Worm (Caenorhabditis elegans): Measurements from ENCODE around the gene oac-22.

The oac-22 gene

ce11 chrIV:3866018-3866417 lies 19.5 kb upstream of the oac-22 start (continued):
- TF ChIP-seq unc-130 (tag; optimal IDR thresholded peaks at IDR 0.05) (no peak), egl-27 (tag; optimal IDR thresholded peaks at IDR 0.05) (no peak), zip-4 (GFP tag; optimal IDR thresholded peaks at IDR 0.05) (no peak), nhr-85 (tag) (peak; percentile 80), egl-13 (tag; optimal IDR thresholded peaks at IDR 0.05) (no peak), C16A3.4 (tag; optimal IDR thresholded peaks at IDR 0.05) (no peak), tlp-1 (tag; optimal IDR thresholded peaks at IDR 0.05) (no peak), ets-5 (GFP tag; IDR thresholded peaks at IDR 0.05) (no peak), dpl-1 (GFP tag; optimal IDR thresholded peaks at IDR 0.05) (no peak), sptf-1 (tag; optimal IDR thresholded peaks at IDR 0.05) (no peak), fkh-8 (tag; optimal IDR thresholded peaks at IDR 0.05) (no peak), efl-1 (optimal IDR thresholded peaks at IDR 0.05) (no peak), efl-1 (GFP tag; optimal IDR thresholded peaks at IDR 0.05 in 1 of 2) (peak in 1 of 2 experiments; percentile 68), ztf-4 (tag; optimal IDR thresholded peaks at IDR 0.05) (no peak), F16B12.6 (tag; optimal IDR thresholded peaks at IDR 0.05) (no peak), rnt-1 (tag; optimal IDR thresholded peaks at IDR 0.05) (no peak), sup-37 (GFP tag; optimal IDR thresholded peaks at IDR 0.05) (no peak), lsy-2 (tag; optimal IDR thresholded peaks at IDR 0.05) (no peak)

- no peak for TF ChIP-seq efl-1 (optimal IDR thresholded peaks at IDR 0.05)
- peak in 1 of 2 experiments; percentile 83 for TF ChIP-seq efl-1 (GFP tag; optimal IDR thresholded peaks at IDR 0.05 in 1 of 2)
- TF ChIP-seq ceh-63 (GFP tag; optimal IDR thresholded peaks at IDR 0.05): no peak
- no peak for TF ChIP-seq pqm-1 (tag; optimal IDR thresholded peaks at IDR 0.05)
- TF ChIP-seq blmp-1 (tag; optimal IDR thresholded peaks at IDR 0.05): peak; percentile 82
These were observed 18.2 kb upstream of the oac-22 start, which contains the start of gene F37C4.4 for ce11 chrIV:3867252-3867651. Gene F37C4.4, plus strand, starts transcription at chrIV:3867309.

DNA sequence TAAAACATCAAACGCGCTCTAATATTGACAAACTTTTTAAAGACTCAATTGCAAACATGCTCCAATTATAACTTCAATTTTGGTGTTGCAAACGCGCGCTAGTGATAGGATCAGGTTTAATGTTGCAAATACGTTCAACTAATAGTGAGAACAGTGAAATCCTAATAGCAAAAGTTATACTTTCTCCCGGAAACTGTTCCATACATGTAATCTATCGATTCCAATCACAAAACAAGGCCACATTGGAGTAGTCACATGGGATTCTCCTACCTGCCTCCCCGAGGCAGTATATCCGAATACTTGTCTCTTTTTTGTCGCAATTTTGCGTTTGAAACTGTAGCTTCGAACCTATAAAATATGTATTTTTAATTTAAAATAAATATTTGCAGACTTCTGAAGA lies 15.6 kb upstream of the oac-22 start:
- TF ChIP-seq zip-4 (GFP tag; optimal IDR thresholded peaks at IDR 0.05) (no peak), nhr-19 (GFP tag; conservative IDR thresholded peaks at IDR 0.05) (no peak), fkh-10 (GFP tag; optimal IDR thresholded peaks at IDR 0.05) (no peak), xbp-1 (tag; optimal IDR thresholded peaks at IDR 0.05) (no peak), skn-1 (tag; optimal IDR thresholded peaks at IDR 0.05) (no peak), nhr-85 (tag) (peak; percentile 46), tlp-1 (tag; optimal IDR thresholded peaks at IDR 0.05) (no peak), mep-1 (tag; optimal IDR thresholded peaks at IDR 0.05) (no peak), blmp-1 (tag; optimal IDR thresholded peaks at IDR 0.05) (peak; percentile 93), unc-62 (GFP tag; optimal IDR thresholded peaks at IDR 0.05) (no peak), swsn-7 (tag; optimal IDR thresholded peaks at IDR 0.05) (no peak)

DNA sequence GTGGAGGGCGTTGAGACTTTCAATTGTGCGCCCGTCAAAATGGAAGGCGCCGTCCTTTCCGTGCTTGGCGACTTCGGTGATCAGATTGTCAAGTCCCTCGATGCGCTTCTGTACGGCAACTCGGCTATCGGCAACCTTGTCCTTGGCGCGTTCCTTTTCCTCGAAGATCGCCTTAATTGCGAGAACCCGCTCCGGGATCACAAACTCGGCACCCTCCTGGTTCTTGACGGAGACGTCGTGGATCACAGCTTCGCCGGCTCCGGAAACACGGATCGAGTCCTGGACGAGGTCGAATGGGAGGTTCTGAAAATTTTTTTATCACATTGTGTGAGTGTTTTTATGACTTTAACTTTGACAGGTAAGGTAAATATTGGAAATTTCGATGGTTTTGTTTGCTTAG lies 12.3 kb upstream of the oac-22 start:
- TF ChIP-seq nhr-237 (tag; optimal IDR thresholded peaks at IDR 0.05): no peak
- no peak for TF ChIP-seq vab-15 (tag; optimal IDR thresholded peaks at IDR 0.05)
- TF ChIP-seq unc-86 (tag; optimal IDR thresholded peaks at IDR 0.05): no peak
- TF ChIP-seq pag-3 (tag; optimal IDR thresholded peaks at IDR 0.05; ENCODE audit: borderline replicate concordance, insufficient read depth): no peak
- TF ChIP-seq ztf-4 (tag; optimal IDR thresholded peaks at IDR 0.05): no peak
- TF ChIP-seq unc-130 (tag; optimal IDR thresholded peaks at IDR 0.05): no peak
- no peak for TF ChIP-seq mdl-1 (tag; optimal IDR thresholded peaks at IDR 0.05)
- TF ChIP-seq nhr-11 (tag; optimal IDR thresholded peaks at IDR 0.05): no peak
- TF ChIP-seq ceh-63 (GFP tag; optimal IDR thresholded peaks at IDR 0.05): no peak
- TF ChIP-seq swsn-7 (tag; optimal IDR thresholded peaks at IDR 0.05): no peak
- no peak for TF ChIP-seq nhr-90 (tag; optimal IDR thresholded peaks at IDR 0.05; ENCODE audit: poor library complexity)
- no peak for TF ChIP-seq fkh-10 (GFP tag; optimal IDR thresholded peaks at IDR 0.05)
- TF ChIP-seq C16A3.4 (tag; optimal IDR thresholded peaks at IDR 0.05): no peak
- TF ChIP-seq mab-9 (GFP tag; IDR thresholded peaks at IDR 0.05): no peak
- TF ChIP-seq unc-30 (tag; optimal IDR thresholded peaks at IDR 0.05): no peak
- TF ChIP-seq nhr-12 (tag; optimal IDR thresholded peaks at IDR 0.05): no peak
- TF ChIP-seq lin-15B (tag; optimal IDR thresholded peaks at IDR 0.05): no peak
- no peak for TF ChIP-seq lin-35 (GFP tag; optimal IDR thresholded peaks at IDR 0.05)
- TF ChIP-seq pqm-1 (tag; optimal IDR thresholded peaks at IDR 0.05): no peak
